Worm (Caenorhabditis elegans) whole organism, L1 larva: ENCODE results near the gene pnn-1.

ENCODE experiments used
- snpc-4 ChIP-seq: fragments of 150-350 bp; optimal IDR thresholded peaks from 2 replicates; lab custom pipeline; 2014; ENCODE audit warnings: missing biosample characterization, missing genetic modification characterization
- unc-62 ChIP-seq: fragments of 150-350 bp; optimal IDR thresholded peaks from 2 replicates; lab custom pipeline; 2014; ENCODE audit warnings: missing biosample characterization, missing genetic modification reagents, missing genetic modification characterization

- TF ChIP-seq unc-62 (GFP tag; lab: Kevin White, UChicago) = no peak
- no peak for TF ChIP-seq snpc-4 (tag; lab: Kevin White, UChicago)
Observed at ce11 chrV:12954261-12954660, 16.6 kb upstream of the pnn-1 start.
